Worm (Caenorhabditis elegans): ENCODE data around the gene F31D5.6.

The F31D5.6 gene

ce11 chrII:4222469-4222868, 13.0 kb downstream of the F31D5.6 start:
- peak; percentile 96 for TF ChIP-seq xnd-1 (tag; optimal IDR thresholded peaks at IDR 0.05)
- TF ChIP-seq ccch-3 (GFP tag; optimal IDR thresholded peaks at IDR 0.05) = no peak
- no peak for TF ChIP-seq lsy-27 (tag; optimal IDR thresholded peaks at IDR 0.05; ENCODE audit: borderline replicate concordance, insufficient read depth)
- TF ChIP-seq F49E8.2 (tag; optimal IDR thresholded peaks at IDR 0.05; ENCODE audit: insufficient read depth) = peak; percentile 25
- no peak for TF ChIP-seq lin-35 (GFP tag; optimal IDR thresholded peaks at IDR 0.05)
- TF ChIP-seq efl-1 (GFP tag; optimal IDR thresholded peaks at IDR 0.05) = peak; percentile 41
- TF ChIP-seq F33H1.4 (GFP tag; IDR thresholded peaks at IDR 0.05) = peak; percentile 92
- TF ChIP-seq lag-1 (GFP tag; IDR thresholded peaks at IDR 0.05) = no peak
- peak; percentile 82 for TF ChIP-seq ceh-91 (GFP tag; IDR thresholded peaks at IDR 0.05)
- TF ChIP-seq Y53G8AR.9 (GFP tag; conservative IDR thresholded peaks at IDR 0.05) = no peak
- no peak for TF ChIP-seq hlh-26 (GFP tag; conservative IDR thresholded peaks at IDR 0.05)
- peak; percentile 65; the same call in 1 of the 2 replicates for TF ChIP-seq D2030.7 (GFP tag; IDR thresholded peaks at IDR 0.05)
- no peak for TF ChIP-seq mel-28 (tag; optimal IDR thresholded peaks at IDR 0.05; ENCODE audit: borderline replicate concordance)
- TF ChIP-seq Y67H2A.10 (GFP tag; conservative IDR thresholded peaks at IDR 0.05) = no peak
- no peak for TF ChIP-seq dpff-1 (tag; optimal IDR thresholded peaks at IDR 0.05)
- TF ChIP-seq pha-4 (tag; optimal IDR thresholded peaks at IDR 0.05) = no peak
- no peak for TF ChIP-seq nfya-2 (GFP tag; IDR thresholded peaks at IDR 0.05)
- peak; percentile 96 for TF ChIP-seq madf-6 (GFP tag; IDR thresholded peaks at IDR 0.05)
- peak; percentile 50 for TF ChIP-seq lin-54 (GFP tag; optimal IDR thresholded peaks at IDR 0.05)
- TF ChIP-seq madf-8 (GFP tag; conservative IDR thresholded peaks at IDR 0.05) = peak; percentile 92
- peak; percentile 95 for TF ChIP-seq lsl-1 (GFP tag; optimal IDR thresholded peaks at IDR 0.05)
- no peak for TF ChIP-seq dpl-1 (GFP tag; optimal IDR thresholded peaks at IDR 0.05)
- no peak for TF ChIP-seq hsf-1 (GFP tag; IDR thresholded peaks at IDR 0.05)

- TF ChIP-seq ztf-26 (tag; optimal IDR thresholded peaks at IDR 0.05) (no peak), Y95B8A.8 (GFP tag; IDR thresholded peaks at IDR 0.05) (no peak), ceh-91 (GFP tag; IDR thresholded peaks at IDR 0.05) (no peak), tbx-9 (tag; optimal IDR thresholded peaks at IDR 0.05; ENCODE audit: borderline replicate concordance) (no peak)
Measured at ce11 chrII:4222983-4223382, 13.5 kb downstream of the F31D5.6 start, which contains the start of gene C16A11.5. Gene C16A11.5 (plus strand): TSS chrII:4223305.

ce11 chrII:4226598-4227096, 17.1 kb downstream of the F31D5.6 start, which contains the start of gene C16A11.4:
Gene C16A11.4 (plus strand): TSS chrII:4227046.
- TF ChIP-seq lin-54 (GFP tag; optimal IDR thresholded peaks at IDR 0.05) (peak; percentile 52), lsl-1 (GFP tag; optimal IDR thresholded peaks at IDR 0.05) (peak; percentile 84), snpc-4 (GFP tag; optimal IDR thresholded peaks at IDR 0.05) (no peak), snpc-4 (tag; optimal IDR thresholded peaks at IDR 0.05) (peak in 1 of 4 experiments; percentile 33), madf-8 (GFP tag; conservative IDR thresholded peaks at IDR 0.05) (peak; percentile 55), snpc-1.3 (tag; optimal IDR thresholded peaks at IDR 0.05; ENCODE audit: insufficient read depth) (peak; percentile 38), Y53F4B.3 (GFP tag; IDR thresholded peaks at IDR 0.05) (no peak), xnd-1 (tag; optimal IDR thresholded peaks at IDR 0.05) (peak; percentile 87), C06A6.2 (GFP tag; conservative IDR thresholded peaks at IDR 0.05) (no peak), efl-1 (GFP tag; optimal IDR thresholded peaks at IDR 0.05) (peak; percentile 41), madf-6 (GFP tag; IDR thresholded peaks at IDR 0.05) (peak; percentile 86), rpc-1 (optimal IDR thresholded peaks at IDR 0.05) (no peak), rpc-1 (tag; optimal IDR thresholded peaks at IDR 0.05) (no peak), dox-1 (GFP tag; IDR thresholded peaks at IDR 0.05) (peak; percentile 6; the same call in 1 of the 2 replicates), nfyb-1 (GFP tag; IDR thresholded peaks at IDR 0.05) (no peak), F49E8.2 (tag; optimal IDR thresholded peaks at IDR 0.05; ENCODE audit: insufficient read depth) (peak; percentile 31), D2030.7 (GFP tag; IDR thresholded peaks at IDR 0.05) (peak; percentile 30; the same call in 1 of the 2 replicates), snpc-3.4 (tag; optimal IDR thresholded peaks at IDR 0.05) (peak; percentile 70), F33H1.4 (GFP tag; IDR thresholded peaks at IDR 0.05) (peak; percentile 86)

Data from whole organism, young adult.